Worm (Caenorhabditis elegans) whole organism, L3 larva: ENCODE data around the gene gpx-6.
A peak's percentile ranks its signal among the peaks of the same experiment; 100 is the strongest.

Experiments used
- ZK546.5 ChIP-seq: sonication (generic microtip); optimal IDR thresholded peaks from 2 replicates; lab custom pipeline; 2017; ENCODE audit warnings: missing biosample characterization, missing genetic modification characterization
- aly-2 ChIP-seq: fragments of 150-350 bp; optimal IDR thresholded peaks from 2 replicates; lab custom pipeline; 2014; ENCODE audit warnings: missing biosample characterization, missing genetic modification characterization
- ceh-16 ChIP-seq: sonication (generic microtip); optimal IDR thresholded peaks from 2 replicates; lab custom pipeline; 2017; ENCODE audit warnings: missing biosample characterization, missing genetic modification characterization
- daf-12 ChIP-seq: fragments of 150-350 bp; optimal IDR thresholded peaks from 2 replicates; lab custom pipeline; 2014; ENCODE audit warnings: missing biosample characterization, missing genetic modification reagents, missing genetic modification characterization
- egl-27 ChIP-seq: sonication (generic microtip); optimal IDR thresholded peaks from 4 replicates; lab custom pipeline; 2017; ENCODE audit warnings: missing biosample characterization, missing genetic modification reagents, missing genetic modification characterization
- egl-5 ChIP-seq: fragments of 150-350 bp; optimal IDR thresholded peaks from 2 replicates; lab custom pipeline; 2017; ENCODE audit warnings: missing biosample characterization, missing genetic modification reagents, missing genetic modification characterization, inconsistent platforms
- elt-1 ChIP-seq: fragments of 150-350 bp; optimal IDR thresholded peaks from 2 replicates; lab custom pipeline; 2014; ENCODE audit warnings: missing biosample characterization, missing genetic modification characterization
- elt-2 ChIP-seq: sonication (generic microtip); optimal IDR thresholded peaks from 2 replicates; lab custom pipeline; 2016; ENCODE audit warnings: missing genetic modification reagents, mild to moderate bottlenecking, missing genetic modification characterization, missing compliant biosample characterization
- elt-3 ChIP-seq, 3 experiments: fragments of 150-350 bp in 1 of 3; sonication (generic microtip) in 2 of 3; optimal IDR thresholded peaks; 2 replicates in 2 of 3; 4 replicates in 1 of 3; lab custom pipeline; 2014 to 2017; ENCODE audit warnings: missing biosample characterization in 3 of 3, missing genetic modification characterization in 3 of 3
- fkh-10 ChIP-seq: sonication (generic microtip); optimal IDR thresholded peaks from 2 replicates; lab custom pipeline; 2017; ENCODE audit warnings: missing biosample characterization, missing genetic modification reagents, missing genetic modification characterization
- fkh-2 ChIP-seq: fragments of 150-350 bp; optimal IDR thresholded peaks from 2 replicates; lab custom pipeline; 2014; ENCODE audit warnings: missing biosample characterization, missing genetic modification reagents, missing genetic modification characterization
- fos-1 ChIP-seq: fragments of 150-350 bp; optimal IDR thresholded peaks from 2 replicates; lab custom pipeline; 2014; ENCODE audit warnings: missing biosample characterization, missing genetic modification characterization
- hmg-11 ChIP-seq: sonication (generic microtip); optimal IDR thresholded peaks from 2 replicates; lab custom pipeline; 2016; ENCODE audit warnings: missing genetic modification characterization, missing compliant biosample characterization
- lin-39 ChIP-seq: fragments of 150-350 bp; optimal IDR thresholded peaks from 2 replicates; lab custom pipeline; 2018; ENCODE audit warnings: missing biosample characterization, missing genetic modification reagents, missing genetic modification characterization
- lsy-12 ChIP-seq: sonication (generic microtip); optimal IDR thresholded peaks from 2 replicates; lab custom pipeline; 2016; ENCODE audit warnings: mild to moderate bottlenecking, missing genetic modification characterization, missing compliant biosample characterization
- mml-1 ChIP-seq: fragments of 150-350 bp; sonication (generic microtip); optimal IDR thresholded peaks from 3 replicates; lab custom pipeline; 2014; ENCODE audit warnings: missing biosample characterization, missing genetic modification characterization
- nfya-1 ChIP-seq: sonication (generic microtip); optimal IDR thresholded peaks from 2 replicates; lab custom pipeline; 2017; ENCODE audit warnings: missing genetic modification characterization, mild to moderate bottlenecking, missing compliant biosample characterization, antibody characterized with exemption, moderate library complexity; ENCODE audit not compliant: insufficient read depth
- nhr-11 ChIP-seq: fragments of 150-350 bp; optimal IDR thresholded peaks from 2 replicates; lab custom pipeline; 2014; ENCODE audit warnings: missing biosample characterization, missing genetic modification characterization
- nhr-12 ChIP-seq: fragments of 150-350 bp; optimal IDR thresholded peaks from 2 replicates; lab custom pipeline; 2014; ENCODE audit warnings: missing biosample characterization, missing genetic modification characterization
- nhr-23 ChIP-seq: fragments of 150-350 bp; optimal IDR thresholded peaks from 2 replicates; lab custom pipeline; 2014; ENCODE audit warnings: missing biosample characterization, missing genetic modification reagents, missing genetic modification characterization
- nhr-237 ChIP-seq: fragments of 150-350 bp; optimal IDR thresholded peaks from 2 replicates; lab custom pipeline; 2014; ENCODE audit warnings: missing biosample characterization, missing genetic modification characterization
- nhr-25 ChIP-seq: sonication (generic microtip); optimal IDR thresholded peaks from 2 replicates; lab custom pipeline; 2017; ENCODE audit warnings: missing biosample characterization, missing genetic modification characterization
- nhr-28 ChIP-seq: fragments of 150-350 bp; optimal IDR thresholded peaks from 2 replicates; lab custom pipeline; 2014; ENCODE audit warnings: missing biosample characterization, missing genetic modification characterization
- nhr-43 ChIP-seq: sonication (generic microtip); optimal IDR thresholded peaks from 2 replicates; lab custom pipeline; 2016; ENCODE audit warnings: mild to moderate bottlenecking, missing genetic modification characterization, missing compliant biosample characterization; ENCODE audit not compliant: poor library complexity, severe bottlenecking
- nhr-77 ChIP-seq: fragments of 150-350 bp; optimal IDR thresholded peaks from 2 replicates; lab custom pipeline; 2014; ENCODE audit warnings: missing biosample characterization, missing genetic modification characterization
- pha-4 ChIP-seq: fragments of 150-350 bp; optimal IDR thresholded peaks from 2 replicates; lab custom pipeline; 2014; ENCODE audit warnings: missing biosample characterization, missing genetic modification reagents, missing genetic modification characterization
- pqm-1 ChIP-seq: fragments of 150-350 bp; optimal IDR thresholded peaks from 2 replicates; lab custom pipeline; 2017; ENCODE audit warnings: missing biosample characterization, missing genetic modification characterization, inconsistent platforms
- sea-2 ChIP-seq: fragments of 150-350 bp; sonication (generic microtip); optimal IDR thresholded peaks from 4 replicates; lab custom pipeline; 2014; ENCODE audit warnings: missing biosample characterization, missing genetic modification reagents, missing genetic modification characterization
- snpc-4 ChIP-seq: fragments of 150-350 bp; optimal IDR thresholded peaks from 2 replicates; lab custom pipeline; 2014; ENCODE audit warnings: missing biosample characterization, missing genetic modification characterization
- tbx-2 ChIP-seq: sonication (generic microtip); optimal IDR thresholded peaks from 2 replicates; lab custom pipeline; 2016; ENCODE audit warnings: mild to moderate bottlenecking, missing genetic modification characterization, missing compliant biosample characterization
- unc-39 ChIP-seq: sonication (generic microtip); optimal IDR thresholded peaks from 4 replicates; lab custom pipeline; 2017; ENCODE audit warnings: missing biosample characterization, missing genetic modification characterization
- zag-1 ChIP-seq: fragments of 150-350 bp; optimal IDR thresholded peaks from 2 replicates; lab custom pipeline; 2014; ENCODE audit warnings: missing biosample characterization, missing genetic modification characterization
- ztf-4 ChIP-seq: fragments of 150-350 bp; optimal IDR thresholded peaks from 2 replicates; lab custom pipeline; 2014; ENCODE audit warnings: missing biosample characterization, missing genetic modification characterization

gpx-6 gene

ce11 chrIV:8183313-8183712 lies 38.7 kb upstream of the gpx-6 start:
- TF ChIP-seq nhr-77 (tag; lab: Kevin White, UChicago) = no peak
- TF ChIP-seq fkh-10 (GFP tag; lab: Kevin White, UChicago) = peak; percentile 68
- TF ChIP-seq nfya-1 (tag; lab: Kevin White, UChicago) = peak; percentile 85
- TF ChIP-seq egl-5 (tag; lab: Kevin White, UChicago) = no peak
- peak; percentile 20 for TF ChIP-seq tbx-2 (tag; lab: Kevin White, UChicago)
- no peak for TF ChIP-seq nhr-237 (tag; lab: Kevin White, UChicago)
- TF ChIP-seq elt-2 (tag; lab: Kevin White, UChicago) = no peak
- TF ChIP-seq lin-39 = peak; percentile 48
- peak; percentile 28 for TF ChIP-seq nhr-11 (tag; lab: Kevin White, UChicago)
- peak; percentile 17 for TF ChIP-seq snpc-4
- peak; percentile 90 for TF ChIP-seq hmg-11 (tag; lab: Kevin White, UChicago)

DNA sequence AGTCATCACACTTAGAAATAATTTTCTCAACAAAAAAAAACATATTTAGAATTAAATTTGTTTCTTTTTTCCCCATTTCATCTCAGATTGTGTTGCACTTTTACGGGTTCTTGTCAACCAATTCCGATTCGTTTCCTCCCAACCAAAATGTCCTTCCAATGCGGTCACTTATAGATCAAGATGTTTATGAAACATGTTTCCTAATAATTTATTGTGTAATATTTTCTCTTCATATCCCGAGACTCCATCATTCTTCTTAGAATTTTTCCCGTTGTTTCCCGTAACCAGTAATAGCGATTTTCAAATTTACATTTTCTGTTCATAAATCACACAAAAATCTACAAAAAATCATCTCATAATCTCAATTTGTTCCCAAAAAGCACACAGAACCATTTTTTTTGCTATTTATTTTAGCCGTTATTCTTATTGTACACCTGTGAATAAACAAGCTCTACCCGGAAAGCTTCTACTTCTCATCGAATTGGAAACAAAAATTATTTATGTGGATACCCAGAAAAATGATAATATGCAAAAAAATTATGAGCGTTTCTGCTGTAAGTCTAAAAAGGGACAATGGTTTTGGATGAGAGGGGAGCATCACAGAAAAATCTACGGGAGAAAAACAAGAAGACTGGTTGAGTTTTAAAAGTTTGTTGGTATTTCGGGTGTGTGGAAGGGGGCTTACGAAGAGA lies 33.4 kb upstream of the gpx-6 start:
- TF ChIP-seq elt-1 (tag; lab: Kevin White, UChicago) = no peak
- no peak for TF ChIP-seq pha-4 (tag; lab: Kevin White, UChicago)
- no peak for TF ChIP-seq nhr-28 (tag; lab: Kevin White, UChicago)

- TF ChIP-seq elt-3 (tag; optimal IDR thresholded peaks at IDR 0.05; lab: Kevin White, UChicago) = no peak
- TF ChIP-seq mml-1 (tag; lab: Kevin White, UChicago) = no peak
- no peak for TF ChIP-seq nhr-12
These were observed 32.3 kb upstream of the gpx-6 start for ce11 chrIV:8189667-8190066.

- TF ChIP-seq snpc-4 = no peak
- TF ChIP-seq daf-12 = no peak
- TF ChIP-seq fkh-2 (tag; lab: Kevin White, UChicago) = no peak
- no peak for TF ChIP-seq nhr-11 (tag; lab: Kevin White, UChicago)
- no peak for TF ChIP-seq egl-27
- TF ChIP-seq fkh-10 (GFP tag; lab: Kevin White, UChicago) = no peak
- no peak for TF ChIP-seq lsy-12
- no peak for TF ChIP-seq pqm-1 (tag; lab: Kevin White, UChicago)
- TF ChIP-seq, all 47 proteins: peak for 0
These were observed 29.1 kb upstream of the gpx-6 start for ce11 chrIV:8192878-8193277.

ce11 chrIV:8198851-8199250 lies 23.2 kb upstream of the gpx-6 start, which contains the start of gene wsp-1:
TSS of gene wsp-1 (minus strand) at chrIV:8198951.
- TF ChIP-seq tbx-2 (tag; lab: Kevin White, UChicago) (no peak), nhr-23 (tag; lab: Kevin White, UChicago) (no peak), nhr-43 (no peak), sea-2 (no peak), nhr-237 (tag; lab: Kevin White, UChicago) (no peak), fkh-2 (tag; lab: Kevin White, UChicago) (no peak), lsy-12 (no peak), aly-2 (tag; lab: Kevin White, UChicago) (no peak), elt-3 (tag; optimal IDR thresholded peaks at IDR 0.05; lab: Kevin White, UChicago) (no peak), pha-4 (tag; lab: Kevin White, UChicago) (no peak), mml-1 (tag; lab: Kevin White, UChicago) (no peak), nhr-25 (tag; lab: Kevin White, UChicago) (no peak), nhr-28 (tag; lab: Kevin White, UChicago) (no peak), fos-1 (no peak)
- TF ChIP-seq, all 47 proteins: peak for 0

- no peak for TF ChIP-seq elt-1 (tag; lab: Kevin White, UChicago)
- no peak for TF ChIP-seq unc-39 (tag; lab: Kevin White, UChicago)
- TF ChIP-seq fkh-2 (tag; lab: Kevin White, UChicago) = no peak
- no peak for TF ChIP-seq ZK546.5
- no peak for TF ChIP-seq fos-1
- no peak for TF ChIP-seq zag-1 (tag; lab: Kevin White, UChicago)
- no peak for TF ChIP-seq nhr-23 (tag; lab: Kevin White, UChicago)
- TF ChIP-seq elt-2 (tag; lab: Kevin White, UChicago) = no peak
- TF ChIP-seq aly-2 (tag; lab: Kevin White, UChicago) = no peak
- no peak for TF ChIP-seq elt-3 (tag; optimal IDR thresholded peaks at IDR 0.05; lab: Kevin White, UChicago)
- no peak for TF ChIP-seq ceh-16 (tag; lab: Kevin White, UChicago)
- TF ChIP-seq ztf-4 (tag; lab: Kevin White, UChicago) = no peak
These were observed 22.7 kb upstream of the gpx-6 start for ce11 chrIV:8199274-8199673.
